Fruit fly (Drosophila melanogaster): ENCODE data around the gene Bace.

Bace gene

DNA sequence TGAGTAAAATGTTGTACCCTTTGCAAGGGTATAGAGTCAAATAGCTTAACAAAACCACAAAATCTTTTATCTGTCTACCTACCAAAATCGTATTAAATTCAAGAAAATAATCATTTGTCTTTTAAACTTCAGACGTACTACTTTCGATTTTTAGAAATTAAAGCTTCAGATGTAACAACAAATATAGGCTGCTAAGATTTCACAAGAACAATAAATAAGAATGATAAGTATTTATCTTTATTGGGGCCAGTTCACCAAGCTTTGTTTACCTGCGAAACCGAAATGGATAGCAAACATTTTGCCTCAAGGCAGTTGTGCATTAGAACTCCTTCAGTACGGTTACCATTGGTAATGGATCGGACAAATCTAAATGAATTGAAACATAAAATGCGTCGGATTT, 5.7 kb downstream of the Bace start, which contains the start of gene CG43400:
Gene CG43400 (plus strand): TSS at position 301 of the 400 bp plus-strand sequence.
- TF ChIP-seq jim (GFP tag; optimal IDR thresholded peaks at IDR 0.05) (no peak), Hr83 (GFP tag; optimal IDR thresholded peaks at IDR 0.05; ENCODE audit: poor library complexity, severe bottlenecking) (no peak), rgr (GFP tag; optimal IDR thresholded peaks at IDR 0.05) (no peak), fru (GFP tag; optimal IDR thresholded peaks at IDR 0.05) (no peak), psq (GFP tag; optimal IDR thresholded peaks at IDR 0.05) (no peak)

dm6 chr2L:8488735-8489134, 7.4 kb downstream of the Bace start, which contains the start of gene CG13088:
Gene CG13088 (plus strand): TSS chr2L:8488981.
- TF ChIP-seq ey (GFP tag; optimal IDR thresholded peaks at IDR 0.05) (no peak), usp (GFP tag; optimal IDR thresholded peaks at IDR 0.05) (no peak), br (GFP tag; optimal IDR thresholded peaks at IDR 0.05) (peak; percentile 4), Hr83 (GFP tag; optimal IDR thresholded peaks at IDR 0.05; ENCODE audit: poor library complexity, severe bottlenecking) (peak; percentile 74), Vsx2 (GFP tag; optimal IDR thresholded peaks at IDR 0.05; ENCODE audit: partially characterized antibody) (no peak), N (GFP tag; optimal IDR thresholded peaks at IDR 0.05) (peak; percentile 39), psq (GFP tag; optimal IDR thresholded peaks at IDR 0.05) (no peak), h (GFP tag; optimal IDR thresholded peaks at IDR 0.05) (peak; percentile 56), Jra (GFP tag; optimal IDR thresholded peaks at IDR 0.05) (peak; percentile 22), tai (GFP tag; optimal IDR thresholded peaks at IDR 0.05) (no peak), CG32264 (GFP tag; optimal IDR thresholded peaks at IDR 0.05) (peak; percentile 4), Mio (GFP tag; optimal IDR thresholded peaks at IDR 0.05) (no peak), CG9705 (GFP tag; optimal IDR thresholded peaks at IDR 0.05) (no peak), sv (GFP tag; optimal IDR thresholded peaks at IDR 0.05) (no peak), Hr78 (GFP tag; optimal IDR thresholded peaks at IDR 0.05) (no peak), sage (GFP tag; optimal IDR thresholded peaks at IDR 0.05) (no peak), Abd-B (GFP tag; optimal IDR thresholded peaks at IDR 0.05) (no peak), foxo (GFP tag; optimal IDR thresholded peaks at IDR 0.05) (no peak), dsf (GFP tag; optimal IDR thresholded peaks at IDR 0.05; ENCODE audit: borderline replicate concordance) (peak; percentile 56), Dif (GFP tag; optimal IDR thresholded peaks at IDR 0.05; ENCODE audit: partially characterized antibody) (peak; percentile 28), Myc (optimal IDR thresholded peaks at IDR 0.05) (no peak), CrebA (GFP tag; optimal IDR thresholded peaks at IDR 0.05; ENCODE audit: borderline replicate concordance) (no peak), fru (GFP tag; optimal IDR thresholded peaks at IDR 0.05) (peak; percentile 14), Sp1 (GFP tag; optimal IDR thresholded peaks at IDR 0.05) (no peak), GATAd (GFP tag; optimal IDR thresholded peaks at IDR 0.05) (no peak), brk (GFP tag; optimal IDR thresholded peaks at IDR 0.05) (no peak), OdsH (GFP tag; optimal IDR thresholded peaks at IDR 0.05) (no peak), Dfd (GFP tag; optimal IDR thresholded peaks at IDR 0.05) (no peak), HLH106 (tag; optimal IDR thresholded peaks at IDR 0.05) (no peak), dl (GFP tag; optimal IDR thresholded peaks at IDR 0.05; ENCODE audit: insufficient read depth in 1 of 2, partially characterized antibody in 2 of 2) (no peak), dmrt93B (GFP tag; optimal IDR thresholded peaks at IDR 0.05) (no peak), pan (optimal IDR thresholded peaks at IDR 0.05) (no peak), Hnf4 (GFP tag; optimal IDR thresholded peaks at IDR 0.05) (peak; percentile 67), woc (GFP tag; optimal IDR thresholded peaks at IDR 0.05) (no peak), lola (GFP tag; optimal IDR thresholded peaks at IDR 0.05) (no peak), rgr (GFP tag; optimal IDR thresholded peaks at IDR 0.05) (no peak), Rel (GFP tag; optimal IDR thresholded peaks at IDR 0.05) (no peak), Rel (tag; optimal IDR thresholded peaks at IDR 0.05) (no peak), jim (GFP tag; optimal IDR thresholded peaks at IDR 0.05) (no peak)

DNA sequence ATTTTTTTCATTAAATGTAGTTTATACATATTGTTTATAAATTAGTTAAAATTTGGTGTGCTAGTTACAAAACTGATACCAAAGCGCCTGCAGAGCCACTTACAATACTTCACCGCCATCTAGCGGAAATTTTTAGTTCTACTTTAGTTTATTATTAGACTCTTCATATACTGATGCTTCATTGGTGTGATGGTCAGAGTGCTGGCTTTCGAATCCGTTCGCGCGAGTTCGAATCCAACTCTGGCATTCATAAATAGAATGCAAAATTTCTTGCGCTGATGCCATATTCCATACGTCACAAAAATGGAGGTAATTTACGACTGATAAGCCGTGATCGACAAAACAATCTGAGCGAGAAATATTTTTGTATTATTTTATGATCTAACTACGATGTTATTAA, 10.5 kb downstream of the Bace start:
- TF ChIP-seq dsf (GFP tag; optimal IDR thresholded peaks at IDR 0.05; ENCODE audit: borderline replicate concordance) (no peak), Hnf4 (GFP tag; optimal IDR thresholded peaks at IDR 0.05) (peak; percentile 45), sage (GFP tag; optimal IDR thresholded peaks at IDR 0.05) (no peak), N (GFP tag; optimal IDR thresholded peaks at IDR 0.05) (no peak), usp (GFP tag; optimal IDR thresholded peaks at IDR 0.05) (no peak), jim (GFP tag; optimal IDR thresholded peaks at IDR 0.05) (peak; percentile 2), CrebA (GFP tag; optimal IDR thresholded peaks at IDR 0.05; ENCODE audit: borderline replicate concordance) (no peak), Jra (GFP tag; optimal IDR thresholded peaks at IDR 0.05) (no peak), ey (GFP tag; optimal IDR thresholded peaks at IDR 0.05) (no peak), OdsH (GFP tag; optimal IDR thresholded peaks at IDR 0.05) (peak; percentile 7), tai (GFP tag; optimal IDR thresholded peaks at IDR 0.05) (no peak), lola (GFP tag; optimal IDR thresholded peaks at IDR 0.05) (no peak)

Data from whole organism, wandering third instar larva.